Fruit fly (Drosophila melanogaster): Measurements from ENCODE around the gene Cp7Fc.

Cp7Fc gene

DNA sequence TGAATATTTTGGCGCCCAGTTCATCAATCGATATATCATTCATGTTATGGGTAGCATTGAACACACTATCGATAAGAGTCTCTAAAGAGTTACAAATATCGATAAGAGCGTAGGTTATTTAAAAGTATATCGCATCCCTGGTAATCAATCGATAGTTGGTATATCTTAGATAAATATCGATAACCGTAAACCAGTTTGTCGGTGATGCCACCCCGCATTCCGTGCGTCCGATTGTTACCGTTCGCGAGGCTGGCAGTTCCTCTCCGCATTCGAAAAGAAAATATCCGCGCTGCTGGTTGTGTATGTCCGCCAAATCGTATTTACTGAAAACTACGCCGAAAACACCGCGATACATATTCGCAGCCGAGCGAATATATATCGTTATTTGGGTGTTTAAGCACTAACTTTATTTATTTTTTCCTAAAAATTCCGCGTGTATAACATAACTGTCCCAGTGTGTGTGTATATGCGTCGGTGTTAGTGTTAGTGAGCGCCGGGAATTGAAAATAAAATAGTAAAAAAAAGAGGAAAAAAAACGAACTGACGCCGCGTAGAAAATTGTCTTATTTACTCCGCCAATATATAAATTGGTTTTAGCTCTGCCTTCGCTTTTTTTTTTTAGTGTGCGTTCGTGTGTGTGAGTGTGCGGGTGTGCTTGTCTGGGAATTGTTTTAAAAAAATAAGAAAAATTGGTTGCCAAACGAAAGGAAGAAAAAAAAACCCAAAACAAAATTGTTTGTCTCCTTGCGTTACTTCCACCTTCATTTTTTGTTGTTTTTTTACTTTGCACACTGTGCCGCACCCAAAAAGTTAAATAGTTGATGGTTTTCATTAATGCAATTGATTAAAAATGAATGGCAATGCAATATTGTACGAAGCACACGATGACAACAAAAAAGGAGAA is 40.5 kb downstream of the Cp7Fc start, which contains the start of gene Nrg (continued):
- TF ChIP-seq Hmx (GFP tag; optimal IDR thresholded peaks at IDR 0.05) (no peak), CG12299 (tag; optimal IDR thresholded peaks at IDR 0.05) (peak; percentile 59), Xrp1 (GFP tag; IDR thresholded peaks at IDR 0.05) (no peak), MTF-1 (GFP tag; optimal IDR thresholded peaks at IDR 0.05; ENCODE audit: borderline replicate concordance) (peak; percentile 58), CG34376 (GFP tag; optimal IDR thresholded peaks at IDR 0.05) (peak; percentile 58), dysf (GFP tag; IDR thresholded peaks at IDR 0.05) (no peak), zfh2 (GFP tag; optimal IDR thresholded peaks at IDR 0.05) (no peak), bsh (GFP tag; optimal IDR thresholded peaks at IDR 0.05) (no peak), usp (GFP tag; optimal IDR thresholded peaks at IDR 0.05) (no peak), ci (GFP tag; IDR thresholded peaks at IDR 0.05) (peak; percentile 80; the same call in 2 of the 3 replicates), crc (GFP tag; optimal IDR thresholded peaks at IDR 0.05) (no peak), CG10959 (GFP tag; IDR thresholded peaks at IDR 0.05) (no peak), pho (GFP tag; optimal IDR thresholded peaks at IDR 0.05) (peak; percentile 33), psq (GFP tag; optimal IDR thresholded peaks at IDR 0.05) (no peak), D (optimal IDR thresholded peaks at IDR 0.05) (no peak), D (GFP tag; optimal IDR thresholded peaks at IDR 0.05) (no peak), onecut (GFP tag; IDR thresholded peaks at IDR 0.05) (peak; percentile 39; the same call in 1 of the 2 replicates), CG12155 (GFP tag; optimal IDR thresholded peaks at IDR 0.05) (no peak), en (GFP tag; optimal IDR thresholded peaks at IDR 0.05) (no peak), CG18619 (GFP tag; optimal IDR thresholded peaks at IDR 0.05) (peak; percentile 9), CG7786 (GFP tag; optimal IDR thresholded peaks at IDR 0.05) (no peak), CG14965 (GFP tag; optimal IDR thresholded peaks at IDR 0.05; ENCODE audit: borderline replicate concordance) (no peak), Poxn (GFP tag; IDR thresholded peaks at IDR 0.05) (no peak), nau (GFP tag; optimal IDR thresholded peaks at IDR 0.05) (peak; percentile 22), CG33213 (GFP tag; optimal IDR thresholded peaks at IDR 0.05) (peak; percentile 39), emc (GFP tag; optimal IDR thresholded peaks at IDR 0.05) (peak; percentile 16), CG11398 (GFP tag; optimal IDR thresholded peaks at IDR 0.05) (peak; percentile 40), CG33557 (GFP tag; optimal IDR thresholded peaks at IDR 0.05) (no peak), CG9932 (GFP tag; IDR thresholded peaks at IDR 0.05) (peak; percentile 62), salm (tag; optimal IDR thresholded peaks at IDR 0.05) (no peak), CG13424 (tag; optimal IDR thresholded peaks at IDR 0.05) (peak; percentile 37), cg (GFP tag; optimal IDR thresholded peaks at IDR 0.05) (peak; percentile 64), Nf-YC (tag; optimal IDR thresholded peaks at IDR 0.05) (peak; percentile 62), CG12071 (GFP tag; optimal IDR thresholded peaks at IDR 0.05) (peak; percentile 39), sisA (GFP tag; IDR thresholded peaks at IDR 0.05) (no peak), CG1233 (GFP tag; optimal IDR thresholded peaks at IDR 0.05) (peak; percentile 21), CG12942 (GFP tag; optimal IDR thresholded peaks at IDR 0.05) (peak; percentile 1), Mes4 (GFP tag; optimal IDR thresholded peaks at IDR 0.05) (peak; percentile 3), gt (GFP tag; IDR thresholded peaks at IDR 0.05) (no peak), tin (GFP tag; optimal IDR thresholded peaks at IDR 0.05) (no peak), gcm (GFP tag; optimal IDR thresholded peaks at IDR 0.05) (peak; percentile 14), phol (tag; optimal IDR thresholded peaks at IDR 0.05) (peak; percentile 41), slou (GFP tag; optimal IDR thresholded peaks at IDR 0.05) (no peak), CG34224 (GFP tag; IDR thresholded peaks at IDR 0.05; ENCODE audit: partially characterized antibody) (peak; percentile 100), bbx (GFP tag; IDR thresholded peaks at IDR 0.05; ENCODE audit: partially characterized antibody) (peak; percentile 100), Bgb (GFP tag; IDR thresholded peaks at IDR 0.05; ENCODE audit: partially characterized antibody) (peak; percentile 99), CG8924 (tag; optimal IDR thresholded peaks at IDR 0.05) (peak; percentile 59), repo (GFP tag; optimal IDR thresholded peaks at IDR 0.05) (peak; percentile 31), da (GFP tag; optimal IDR thresholded peaks at IDR 0.05) (no peak)
